Fruit fly (Drosophila melanogaster): ENCODE data around the gene RpS5a.

The RpS5a gene

DNA sequence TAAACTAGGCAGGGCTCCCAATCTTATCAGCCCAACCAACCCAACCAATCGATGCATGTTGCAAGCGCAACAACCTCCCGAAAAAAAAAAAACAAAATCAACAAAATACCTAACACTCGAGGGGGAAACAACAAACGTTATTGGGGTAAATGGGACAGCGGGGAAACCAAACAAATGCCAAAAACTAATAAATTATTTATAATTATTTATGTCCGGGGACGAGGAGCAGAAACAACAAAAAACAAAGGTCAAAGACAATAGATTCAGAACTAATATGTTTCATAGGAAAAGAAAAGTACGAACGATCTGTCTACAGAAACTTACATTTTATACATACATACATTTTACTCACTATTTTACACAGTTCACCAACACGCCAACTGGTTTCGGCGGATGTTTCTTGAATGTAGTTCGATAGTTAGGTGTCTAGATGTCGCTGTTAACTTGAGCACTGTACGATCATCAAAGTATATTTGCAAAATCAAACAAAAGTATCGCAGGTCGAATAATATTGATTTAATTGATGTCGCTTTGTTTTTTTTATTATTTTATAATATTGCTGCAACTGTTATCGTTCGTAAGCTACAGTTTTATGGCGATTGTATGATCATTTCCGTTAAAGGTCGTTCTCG, 27.6 kb upstream of the RpS5a start (continued):
- no peak for TF ChIP-seq Six4 (GFP tag; optimal IDR thresholded peaks at IDR 0.05)
- TF ChIP-seq CG4282 (GFP tag; optimal IDR thresholded peaks at IDR 0.05) = no peak
- no peak for TF ChIP-seq fd3F (GFP tag; optimal IDR thresholded peaks at IDR 0.05)
- no peak for TF ChIP-seq sna (GFP tag; IDR thresholded peaks at IDR 0.05; ENCODE audit: partially characterized antibody)
- no peak for TF ChIP-seq CG3065 (GFP tag; optimal IDR thresholded peaks at IDR 0.05)
- no peak for TF ChIP-seq Optix (GFP tag; IDR thresholded peaks at IDR 0.05)
- TF ChIP-seq Pdp1 (GFP tag; optimal IDR thresholded peaks at IDR 0.05) = peak; percentile 31 to 32
- TF ChIP-seq Side (GFP tag; optimal IDR thresholded peaks at IDR 0.05) = no peak
- peak; percentile 14 to 35 for TF ChIP-seq dpn (GFP tag; optimal IDR thresholded peaks at IDR 0.05)
- no peak for TF ChIP-seq Awh (GFP tag; IDR thresholded peaks at IDR 0.05)
- TF ChIP-seq CG11398 (GFP tag; optimal IDR thresholded peaks at IDR 0.05) = no peak
- no peak; the same call in 1 of the 2 replicates for TF ChIP-seq sisA (GFP tag; IDR thresholded peaks at IDR 0.05)
- no peak for TF ChIP-seq CG30020 (tag; optimal IDR thresholded peaks at IDR 0.05)
- TF ChIP-seq CG34224 (GFP tag; IDR thresholded peaks at IDR 0.05; ENCODE audit: partially characterized antibody) = no peak
- TF ChIP-seq CG1792 (GFP tag; optimal IDR thresholded peaks at IDR 0.05) = no peak
- TF ChIP-seq CG6854 (GFP tag; optimal IDR thresholded peaks at IDR 0.05) = no peak
- TF ChIP-seq Deaf1 (tag; optimal IDR thresholded peaks at IDR 0.05) = no peak
- no peak for TF ChIP-seq CG2202 (tag; optimal IDR thresholded peaks at IDR 0.05)
- TF ChIP-seq CG7963 (GFP tag; IDR thresholded peaks at IDR 0.05; ENCODE audit: partially characterized antibody) = 0 out of 3 replicates have a peak, but pooled peaks have one; percentile 10
- TF ChIP-seq CG3847 (GFP tag; IDR thresholded peaks at IDR 0.05) = peak; percentile 21; the same call in 1 of the 2 replicates
- TF ChIP-seq CG30431 (GFP tag; optimal IDR thresholded peaks at IDR 0.05) = no peak
- no peak for TF ChIP-seq CG7372 (GFP tag; IDR thresholded peaks at IDR 0.05)
- no peak for TF ChIP-seq klu (GFP tag; IDR thresholded peaks at IDR 0.05)
- peak; percentile 17; the same call in 1 of the 2 replicates for TF ChIP-seq ssp (GFP tag; IDR thresholded peaks at IDR 0.05)
- no peak for TF ChIP-seq ato (GFP tag; IDR thresholded peaks at IDR 0.05; ENCODE audit: partially characterized antibody)
- no peak for TF ChIP-seq CG12071 (GFP tag; optimal IDR thresholded peaks at IDR 0.05)
- peak; percentile 30 for TF ChIP-seq az2 (GFP tag; optimal IDR thresholded peaks at IDR 0.05)
- TF ChIP-seq NC2α (GFP tag; optimal IDR thresholded peaks at IDR 0.05) = no peak
- no peak for TF ChIP-seq cas (GFP tag; IDR thresholded peaks at IDR 0.05)
- TF ChIP-seq Elba2 (GFP tag; optimal IDR thresholded peaks at IDR 0.05) = no peak
- peak; percentile 35 for TF ChIP-seq mam (GFP tag; optimal IDR thresholded peaks at IDR 0.05)
- TF ChIP-seq CG31224 (GFP tag; IDR thresholded peaks at IDR 0.05) = no peak
- no peak for TF ChIP-seq NC2β (GFP tag; optimal IDR thresholded peaks at IDR 0.05)
- no peak for TF ChIP-seq CG1233 (GFP tag; optimal IDR thresholded peaks at IDR 0.05)
- no peak for TF ChIP-seq HLHmδ (GFP tag; optimal IDR thresholded peaks at IDR 0.05)
- no peak for TF ChIP-seq bowl (GFP tag; IDR thresholded peaks at IDR 0.05)
- TF ChIP-seq Asciz (GFP tag; optimal IDR thresholded peaks at IDR 0.05) = no peak
- TF ChIP-seq CG17385 (GFP tag; optimal IDR thresholded peaks at IDR 0.05) = no peak
- no peak for TF ChIP-seq dan (GFP tag; IDR thresholded peaks at IDR 0.05)
- no peak for TF ChIP-seq wdn (GFP tag; IDR thresholded peaks at IDR 0.05)
- TF ChIP-seq CG6791 (GFP tag; IDR thresholded peaks at IDR 0.05; ENCODE audit: partially characterized antibody) = peak; percentile 54; the same call in 2 of the 3 replicates
- no peak for TF ChIP-seq aop (GFP tag; IDR thresholded peaks at IDR 0.05)
- no peak for TF ChIP-seq chinmo (GFP tag; IDR thresholded peaks at IDR 0.05; ENCODE audit: partially characterized antibody)
- no peak for TF ChIP-seq CG17328 (GFP tag; IDR thresholded peaks at IDR 0.05)
- TF ChIP-seq fu2 (GFP tag; optimal IDR thresholded peaks at IDR 0.05) = no peak
- TF ChIP-seq Meics (GFP tag; optimal IDR thresholded peaks at IDR 0.05) = no peak
- TF ChIP-seq Aef1 (GFP tag; IDR thresholded peaks at IDR 0.05) = no peak
- TF ChIP-seq Dad (GFP tag; optimal IDR thresholded peaks at IDR 0.05) = no peak
- no peak for TF ChIP-seq CG17802 (tag; optimal IDR thresholded peaks at IDR 0.05)
- no peak for TF ChIP-seq esg (GFP tag; conservative IDR thresholded peaks at IDR 0.05)
- TF ChIP-seq tap (tag; optimal IDR thresholded peaks at IDR 0.05) = no peak

Data from whole organism, embryonic.